Worm (Caenorhabditis elegans): ENCODE results near the gene F42H10.3.

- TF ChIP-seq T22C8.4 (GFP tag; IDR thresholded peaks at IDR 0.05), result no peak
- no peak for TF ChIP-seq ztf-29 (GFP tag; IDR thresholded peaks at IDR 0.05)
- no peak for TF ChIP-seq flt-1 (GFP tag; IDR thresholded peaks at IDR 0.05)
- no peak for TF ChIP-seq cog-1 (tag; optimal IDR thresholded peaks at IDR 0.05)
- TF ChIP-seq ref-1 (GFP tag; conservative IDR thresholded peaks at IDR 0.05), result no peak
These were observed 17.2 kb upstream of the F42H10.3 start, which contains the start of gene mig-39 for ce11 chrIII:8466735-8467134.

All from whole organism, midembryonic.